Fruit fly (Drosophila melanogaster): ENCODE results near the gene Rrp45.
A peak's percentile ranks its signal among the peaks of the same experiment; 100 is the strongest.

Rrp45 gene

dm6 chrX:16836091-16836799 lies 45.2 kb upstream of the Rrp45 start:
- TF ChIP-seq br (GFP tag; optimal IDR thresholded peaks at IDR 0.05) (no peak), Hr83 (GFP tag; optimal IDR thresholded peaks at IDR 0.05; ENCODE audit: poor library complexity, severe bottlenecking) (peak; percentile 7), CG9705 (GFP tag; optimal IDR thresholded peaks at IDR 0.05) (no peak), Dif (GFP tag; optimal IDR thresholded peaks at IDR 0.05; ENCODE audit: partially characterized antibody) (peak; percentile 74), Rel (GFP tag; optimal IDR thresholded peaks at IDR 0.05) (no peak), Rel (tag; optimal IDR thresholded peaks at IDR 0.05) (peak; percentile 55), fru (GFP tag; optimal IDR thresholded peaks at IDR 0.05) (no peak), dl (GFP tag; optimal IDR thresholded peaks at IDR 0.05; ENCODE audit: insufficient read depth in 1 of 2, partially characterized antibody in 2 of 2) (peak in 1 of 2 experiments; percentile 82), Dfd (GFP tag; optimal IDR thresholded peaks at IDR 0.05) (no peak), Hnf4 (GFP tag; optimal IDR thresholded peaks at IDR 0.05) (no peak), lola (GFP tag; optimal IDR thresholded peaks at IDR 0.05) (no peak), Abd-B (GFP tag; optimal IDR thresholded peaks at IDR 0.05) (no peak), pan (optimal IDR thresholded peaks at IDR 0.05) (no peak), woc (GFP tag; optimal IDR thresholded peaks at IDR 0.05) (no peak), Vsx2 (GFP tag; optimal IDR thresholded peaks at IDR 0.05; ENCODE audit: partially characterized antibody) (peak; percentile 62), ey (GFP tag; optimal IDR thresholded peaks at IDR 0.05) (no peak), dmrt93B (GFP tag; optimal IDR thresholded peaks at IDR 0.05) (no peak)

- TF ChIP-seq h (GFP tag; optimal IDR thresholded peaks at IDR 0.05), result no peak
- TF ChIP-seq Dif (GFP tag; optimal IDR thresholded peaks at IDR 0.05; ENCODE audit: partially characterized antibody), result peak; percentile 58
- peak; percentile 6 for TF ChIP-seq Hr83 (GFP tag; optimal IDR thresholded peaks at IDR 0.05; ENCODE audit: poor library complexity, severe bottlenecking)
- TF ChIP-seq Rel (GFP tag; optimal IDR thresholded peaks at IDR 0.05), result no peak
- TF ChIP-seq Rel (tag; optimal IDR thresholded peaks at IDR 0.05), result peak; percentile 39
- TF ChIP-seq dl (GFP tag; optimal IDR thresholded peaks at IDR 0.05; ENCODE audit: insufficient read depth in 1 of 2, partially characterized antibody in 2 of 2), result peak in 1 of 2 experiments; percentile 52
- peak; percentile 13 for TF ChIP-seq Hnf4 (GFP tag; optimal IDR thresholded peaks at IDR 0.05)
- no peak for TF ChIP-seq dmrt93B (GFP tag; optimal IDR thresholded peaks at IDR 0.05)
These were observed 44.2 kb upstream of the Rrp45 start, which contains the start of the genes CG13004 and CG46306 for dm6 chrX:16835304-16835703. CG13004 (minus strand) TSS chrX:16835520. CG46306 (minus strand) TSS chrX:16835520.

dm6 chrX:16834259-16834658 lies 43.2 kb upstream of the Rrp45 start:
- TF ChIP-seq Myc (optimal IDR thresholded peaks at IDR 0.05) (no peak), usp (GFP tag; optimal IDR thresholded peaks at IDR 0.05) (no peak), dmrt93B (GFP tag; optimal IDR thresholded peaks at IDR 0.05) (no peak), pan (optimal IDR thresholded peaks at IDR 0.05) (no peak), Jra (GFP tag; optimal IDR thresholded peaks at IDR 0.05) (no peak), Abd-B (GFP tag; optimal IDR thresholded peaks at IDR 0.05) (no peak), brk (GFP tag; optimal IDR thresholded peaks at IDR 0.05) (no peak), Hr83 (GFP tag; optimal IDR thresholded peaks at IDR 0.05; ENCODE audit: poor library complexity, severe bottlenecking) (no peak), CrebA (GFP tag; optimal IDR thresholded peaks at IDR 0.05; ENCODE audit: borderline replicate concordance) (no peak), GATAd (GFP tag; optimal IDR thresholded peaks at IDR 0.05) (no peak), br (GFP tag; optimal IDR thresholded peaks at IDR 0.05) (no peak), tai (GFP tag; optimal IDR thresholded peaks at IDR 0.05) (no peak), h (GFP tag; optimal IDR thresholded peaks at IDR 0.05) (peak; percentile 22), fru (GFP tag; optimal IDR thresholded peaks at IDR 0.05) (peak; percentile 49), rgr (GFP tag; optimal IDR thresholded peaks at IDR 0.05) (peak; percentile 46), foxo (GFP tag; optimal IDR thresholded peaks at IDR 0.05) (peak in 1 of 2 experiments; percentile 50), dl (GFP tag; optimal IDR thresholded peaks at IDR 0.05; ENCODE audit: insufficient read depth in 1 of 2, partially characterized antibody in 2 of 2) (no peak), sv (GFP tag; optimal IDR thresholded peaks at IDR 0.05) (no peak), Mio (GFP tag; optimal IDR thresholded peaks at IDR 0.05) (no peak), CG32264 (GFP tag; optimal IDR thresholded peaks at IDR 0.05) (no peak), HLH106 (tag; optimal IDR thresholded peaks at IDR 0.05) (peak; percentile 10), jim (GFP tag; optimal IDR thresholded peaks at IDR 0.05) (no peak), woc (GFP tag; optimal IDR thresholded peaks at IDR 0.05) (peak; percentile 12), dsf (GFP tag; optimal IDR thresholded peaks at IDR 0.05; ENCODE audit: borderline replicate concordance) (no peak), Hr78 (GFP tag; optimal IDR thresholded peaks at IDR 0.05) (no peak), N (GFP tag; optimal IDR thresholded peaks at IDR 0.05) (no peak), sage (GFP tag; optimal IDR thresholded peaks at IDR 0.05) (no peak), Vsx2 (GFP tag; optimal IDR thresholded peaks at IDR 0.05; ENCODE audit: partially characterized antibody) (no peak), CG9705 (GFP tag; optimal IDR thresholded peaks at IDR 0.05) (no peak), Dif (GFP tag; optimal IDR thresholded peaks at IDR 0.05; ENCODE audit: partially characterized antibody) (no peak), ey (GFP tag; optimal IDR thresholded peaks at IDR 0.05) (peak; percentile 23), Rel (GFP tag; optimal IDR thresholded peaks at IDR 0.05) (no peak), Rel (tag; optimal IDR thresholded peaks at IDR 0.05) (no peak), psq (GFP tag; optimal IDR thresholded peaks at IDR 0.05) (peak; percentile 49), OdsH (GFP tag; optimal IDR thresholded peaks at IDR 0.05) (peak; percentile 52), Hnf4 (GFP tag; optimal IDR thresholded peaks at IDR 0.05) (no peak), Sp1 (GFP tag; optimal IDR thresholded peaks at IDR 0.05) (peak; percentile 3)
